Worm (Caenorhabditis elegans) whole organism, L1 larva: ENCODE measurements around the gene npr-17.
A peak's percentile ranks its signal among the peaks of the same experiment; 100 is the strongest.

Experiments
- ceh-82 ChIP-seq, 3 experiments: fragments of 150-350 bp in 1 of 3; sonication (generic microtip) in 2 of 3; optimal IDR thresholded peaks; 2 replicates each; lab custom pipeline; 2014 to 2017; ENCODE audit warnings: missing biosample characterization in 3 of 3, missing genetic modification characterization in 3 of 3
- dpl-1 ChIP-seq, 3 experiments: fragments of 150-350 bp in 2 of 3; sonication (generic microtip) in 1 of 3; optimal IDR thresholded peaks; 2 replicates each; lab custom pipeline; 2014 to 2017; ENCODE audit warnings: missing biosample characterization in 3 of 3, missing genetic modification characterization in 3 of 3, missing genetic modification reagents in 3 of 3
- egl-27 ChIP-seq, 2 experiments: fragments of 150-350 bp in 1 of 2; sonication (generic microtip); optimal IDR thresholded peaks; 3 replicates each; lab custom pipeline; 2017 to 2018; ENCODE audit warnings: missing biosample characterization in 2 of 2, missing genetic modification characterization in 2 of 2, missing genetic modification reagents in 2 of 2
- elt-3 ChIP-seq, 6 experiments: fragments of 150-350 bp in 1 of 6; sonication (generic microtip); optimal IDR thresholded peaks; 2 replicates each; lab custom pipeline; 2017 to 2018; ENCODE audit warnings: missing biosample characterization in 6 of 6, missing genetic modification characterization in 6 of 6, inconsistent platforms in 1 of 6
- ets-5 ChIP-seq: fragments of 200-800 bp; sonication (Bioruptor generic); IDR thresholded peaks from 2 replicates; pipeline ENCODE4 v1.3.6; 2022; ENCODE audit warnings: missing genetic modification characterization, missing compliant biosample characterization
- irx-1 ChIP-seq: sonication (generic microtip); optimal IDR thresholded peaks from 2 replicates; lab custom pipeline; 2016; ENCODE audit warnings: missing genetic modification characterization, missing compliant biosample characterization
- lsy-2 ChIP-seq, 2 experiments: fragments of 150-350 bp; optimal IDR thresholded peaks; 2 replicates each; lab custom pipeline; 2014; ENCODE audit warnings: missing biosample characterization in 2 of 2, missing genetic modification characterization in 2 of 2
- nhr-237 ChIP-seq: fragments of 150-350 bp; optimal IDR thresholded peaks from 2 replicates; lab custom pipeline; 2014; ENCODE audit warnings: missing biosample characterization, missing genetic modification characterization
- snpc-4 ChIP-seq: fragments of 150-350 bp; optimal IDR thresholded peaks from 2 replicates; lab custom pipeline; 2014; ENCODE audit warnings: missing biosample characterization, missing genetic modification characterization
- unc-130 ChIP-seq: fragments of 150-350 bp; optimal IDR thresholded peaks from 2 replicates; lab custom pipeline; 2017; ENCODE audit warnings: missing biosample characterization, missing genetic modification characterization, inconsistent platforms
- unc-62 ChIP-seq: fragments of 150-350 bp; optimal IDR thresholded peaks from 2 replicates; lab custom pipeline; 2014; ENCODE audit warnings: missing biosample characterization, missing genetic modification reagents, missing genetic modification characterization
- zip-4 ChIP-seq: fragments of 200-800 bp; sonication (Bioruptor generic); optimal IDR thresholded peaks from 2 replicates; lab custom pipeline; 2018; ENCODE audit warnings: mild to moderate bottlenecking, missing genetic modification characterization, moderate library complexity, missing compliant biosample characterization

DNA sequence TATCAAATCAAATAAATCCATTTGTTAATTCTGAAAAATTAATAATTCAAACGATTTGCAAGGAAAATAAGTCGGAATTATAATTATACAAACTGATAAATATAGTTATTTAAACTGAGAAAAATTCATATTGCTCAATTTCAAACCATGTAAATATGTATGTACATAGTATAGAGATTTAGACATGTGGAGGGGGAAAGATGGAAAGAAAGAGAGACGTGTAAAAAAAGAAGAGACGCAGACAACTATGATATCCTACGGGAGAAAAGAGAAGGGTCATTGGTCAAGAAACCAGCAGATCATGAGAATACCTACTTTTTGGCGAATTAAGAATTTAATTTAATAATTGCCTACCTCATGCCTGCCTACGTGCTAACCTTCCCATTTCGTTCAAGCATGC lies 38.2 kb downstream of the npr-17 start, which contains the start of gene C29E4.11:
- TF ChIP-seq elt-3 (tag; optimal IDR thresholded peaks at IDR 0.05; lab: Kevin White, UChicago) (no peak), dpl-1 (GFP tag; optimal IDR thresholded peaks at IDR 0.05; lab: Kevin White, UChicago) (peak in 1 of 3 experiments; percentile 39), zip-4 (GFP tag; lab: Kevin White, UChicago) (no peak), lsy-2 (tag; optimal IDR thresholded peaks at IDR 0.05; lab: Kevin White, UChicago) (peak; percentile 0 to 34), egl-27 (tag; optimal IDR thresholded peaks at IDR 0.05; lab: Kevin White, UChicago) (no peak), nhr-237 (no peak), unc-62 (GFP tag; lab: Kevin White, UChicago) (no peak), snpc-4 (no peak), ceh-82 (tag; optimal IDR thresholded peaks at IDR 0.05; lab: Kevin White, UChicago) (no peak), ets-5 (GFP tag; lab: Robert Waterston, UW) (no peak), unc-130 (no peak), irx-1 (tag; lab: Kevin White, UChicago) (no peak)
